Worm (Caenorhabditis elegans) whole organism, early embryonic: Measurements from ENCODE around the gene ZK792.4.

Source experiments
- ama-1 ChIP-seq: fragments of 150-350 bp; optimal IDR thresholded peaks from 2 replicates; lab custom pipeline; 2014
- ceh-13 ChIP-seq: fragments of 200-800 bp; sonication (Bioruptor generic); optimal IDR thresholded peaks from 2 replicates; lab custom pipeline; 2018; ENCODE audit warnings: mild to moderate bottlenecking, missing genetic modification characterization, missing compliant biosample characterization
- ets-7 ChIP-seq: sonication (generic microtip); optimal IDR thresholded peaks from 2 replicates; lab custom pipeline; 2016; ENCODE audit warnings: missing genotype, missing genetic modification characterization, missing compliant biosample characterization
- hnd-1 ChIP-seq: sonication (generic microtip); optimal IDR thresholded peaks from 2 replicates; lab custom pipeline; 2016; ENCODE audit warnings: missing genetic modification characterization, missing compliant biosample characterization
- scrt-1 ChIP-seq: fragments of 200-800 bp; sonication (Bioruptor generic); IDR thresholded peaks from 2 replicates; pipeline ENCODE4 v1.3.6; 2022; ENCODE audit warnings: missing genetic modification characterization, missing compliant biosample characterization
- sea-1 ChIP-seq: fragments of 200-800 bp; sonication (Bioruptor generic); conservative IDR thresholded peaks from 2 replicates; pipeline ENCODE4 v1.3.6; 2022; ENCODE audit warnings: missing genetic modification characterization, missing compliant biosample characterization

DNA sequence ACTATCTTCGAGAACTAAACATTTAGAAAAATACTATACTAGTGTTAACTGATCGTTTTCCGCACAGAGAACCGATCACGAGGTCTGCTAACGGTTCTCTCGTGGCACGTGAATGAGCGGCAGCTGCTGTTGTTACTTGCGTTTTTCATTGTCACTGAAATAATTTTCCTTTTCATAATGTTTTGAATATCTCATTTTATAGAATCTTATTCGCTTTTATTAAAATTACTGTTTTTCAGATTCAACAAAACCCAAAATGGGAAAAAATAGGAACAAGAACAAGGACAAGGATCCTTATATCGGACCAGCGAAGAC is 45.4 kb downstream of the ZK792.4 start, which contains the start of gene F58B3.6:
- TF ChIP-seq ceh-13 (no peak), scrt-1 (no peak), hnd-1 (tag; lab: Kevin White, UChicago) (no peak), ama-1 (lab: Kevin White, UChicago) (no peak), sea-1 (GFP tag; lab: Robert Waterston, UW) (no peak), ets-7 (no peak)
